Worm (Caenorhabditis elegans): ENCODE measurements around the gene ZK177.12.

Gene ZK177.12

DNA sequence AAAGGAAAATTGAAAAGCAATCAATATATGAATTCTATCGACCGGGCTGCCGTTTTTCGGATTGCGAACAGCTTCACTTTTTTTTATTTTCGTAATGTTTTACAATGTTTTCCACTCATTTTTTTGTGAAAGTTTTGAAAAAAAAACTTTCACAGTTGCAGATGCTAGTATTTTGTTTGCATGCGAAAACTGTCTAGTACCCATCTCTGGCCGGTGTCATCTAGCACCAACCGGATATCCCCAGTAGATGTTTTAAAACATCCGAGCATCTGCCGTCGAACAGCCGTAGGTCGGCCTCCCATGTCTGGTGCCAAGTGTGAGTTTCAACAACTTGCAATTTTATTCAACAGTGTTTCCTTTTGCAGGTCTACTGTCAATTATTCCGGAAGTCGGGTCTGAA is at the start of gene ZK177.12:
Gene ZK177.12 (plus strand): TSS at position 301 of the 400 bp plus-strand sequence.
- TF ChIP-seq unc-62 (GFP tag; optimal IDR thresholded peaks at IDR 0.05): no peak

DNA sequence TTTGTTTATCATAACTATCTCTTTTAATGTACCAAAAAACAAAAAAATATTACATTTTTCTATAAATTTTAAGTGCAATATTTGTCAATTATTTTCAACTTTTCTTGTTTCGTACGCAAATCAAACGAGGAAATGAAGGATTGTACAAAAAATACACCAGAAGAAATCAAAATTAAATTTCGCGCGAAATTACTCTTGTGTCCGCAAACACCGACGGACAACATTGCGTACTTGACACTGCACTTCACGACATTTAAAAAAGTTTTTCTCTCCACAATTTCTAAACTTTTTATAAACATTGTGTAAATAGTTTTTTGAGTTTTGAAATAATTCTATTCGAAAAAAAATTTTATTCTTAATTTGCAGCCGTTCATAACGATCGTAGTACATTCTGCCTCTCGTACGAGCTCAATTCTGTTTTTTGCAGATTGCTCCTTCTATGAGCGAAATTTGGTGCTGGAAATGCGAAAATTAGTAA is 47.5 kb upstream of the ZK177.12 start, which contains the start of gene mrps-16:
Gene mrps-16 (plus strand): TSS at position 428 of the 478 bp plus-strand sequence.
- TF ChIP-seq unc-62 (GFP tag; optimal IDR thresholded peaks at IDR 0.05): no peak

DNA sequence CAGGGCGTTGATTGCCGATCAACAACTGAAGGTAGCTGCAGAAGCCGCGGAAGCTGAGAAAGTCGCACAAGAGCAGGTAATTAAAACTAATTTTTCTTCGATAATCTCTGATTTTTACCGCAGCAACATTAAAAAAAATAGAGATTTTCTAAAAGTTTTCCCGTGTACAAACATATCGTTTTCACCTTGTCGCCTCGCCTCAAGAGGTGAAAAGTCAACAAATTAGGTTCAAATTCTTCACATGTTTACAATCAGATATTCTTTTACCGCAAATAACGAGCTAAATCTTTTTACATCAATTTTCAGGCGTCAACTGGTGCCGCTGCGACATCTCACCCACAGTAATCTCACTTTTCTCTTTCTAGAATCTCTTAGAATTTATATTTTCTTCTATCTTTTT is 46.6 kb upstream of the ZK177.12 start, which contains the start of gene ilcr-2:
Gene ilcr-2 (plus strand): TSS at position 301 of the 400 bp plus-strand sequence.
- TF ChIP-seq unc-62 (GFP tag; optimal IDR thresholded peaks at IDR 0.05): no peak

DNA sequence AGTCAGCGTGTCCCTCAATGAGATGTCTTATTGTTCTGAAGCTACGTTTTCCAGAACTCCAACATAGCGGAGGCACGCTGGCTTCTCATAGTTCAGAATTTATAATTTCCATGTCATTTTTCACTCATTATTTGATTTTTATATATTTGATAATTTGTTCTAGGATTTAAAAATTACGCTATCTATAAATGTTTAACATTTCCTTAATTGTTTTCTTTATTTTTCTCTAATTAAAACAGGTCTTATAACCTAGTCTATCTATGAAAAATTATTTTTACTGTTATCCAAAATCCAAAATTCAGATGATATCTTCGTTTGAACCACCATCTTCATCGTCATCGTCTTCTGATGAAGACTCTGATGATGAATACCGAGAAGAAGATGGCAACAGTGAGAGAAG is 43.2 kb upstream of the ZK177.12 start, which contains the start of gene F56D1.1:
Gene F56D1.1 (plus strand): TSS at position 301 of the 400 bp plus-strand sequence.
- no peak for TF ChIP-seq unc-62 (GFP tag; optimal IDR thresholded peaks at IDR 0.05)

DNA sequence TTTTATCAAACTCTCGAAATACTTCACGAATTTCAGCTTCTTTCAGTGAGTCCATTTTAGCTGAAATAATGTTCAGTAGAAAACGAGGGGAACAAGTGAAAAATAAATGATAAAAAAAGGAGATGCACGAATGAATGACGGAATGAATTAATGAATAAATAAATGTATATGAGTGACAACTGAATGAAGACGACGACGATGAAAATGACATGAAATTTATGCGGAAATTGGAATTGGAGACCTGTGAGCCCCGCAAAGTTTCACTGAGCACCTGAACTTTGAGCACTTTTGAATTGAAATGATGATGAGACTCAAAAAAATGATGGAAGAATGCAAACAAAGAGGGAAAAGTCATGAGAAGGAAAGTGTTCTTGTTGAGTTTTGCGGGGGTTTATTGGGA is 39.5 kb upstream of the ZK177.12 start, which contains the start of gene cal-8:
Gene cal-8 (minus strand): TSS at position 60 of the 400 bp plus-strand sequence.
- no peak for TF ChIP-seq unc-62 (GFP tag; optimal IDR thresholded peaks at IDR 0.05)

DNA sequence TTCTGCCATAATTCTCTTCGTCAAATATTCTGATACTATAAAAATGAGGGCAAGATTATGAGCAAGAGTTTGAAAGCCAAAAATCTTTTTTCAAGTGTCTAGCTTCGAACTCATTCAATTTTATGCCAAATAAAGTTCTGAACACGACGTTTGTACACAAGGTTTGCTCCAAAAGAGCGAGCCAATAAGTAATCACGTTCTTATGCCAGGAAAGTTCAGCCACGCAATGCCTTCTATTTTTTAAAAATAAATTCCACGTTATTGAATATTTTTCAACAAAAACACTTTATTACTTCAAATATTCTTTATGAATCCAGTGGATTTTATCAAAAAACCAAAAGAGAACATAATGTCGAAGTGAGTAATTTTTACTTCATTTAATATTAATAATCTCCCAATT is 33.7 kb upstream of the ZK177.12 start, which contains the start of gene nep-5:
Gene nep-5 (plus strand): TSS at position 301 of the 400 bp plus-strand sequence.
- TF ChIP-seq unc-62 (GFP tag; optimal IDR thresholded peaks at IDR 0.05): no peak

DNA sequence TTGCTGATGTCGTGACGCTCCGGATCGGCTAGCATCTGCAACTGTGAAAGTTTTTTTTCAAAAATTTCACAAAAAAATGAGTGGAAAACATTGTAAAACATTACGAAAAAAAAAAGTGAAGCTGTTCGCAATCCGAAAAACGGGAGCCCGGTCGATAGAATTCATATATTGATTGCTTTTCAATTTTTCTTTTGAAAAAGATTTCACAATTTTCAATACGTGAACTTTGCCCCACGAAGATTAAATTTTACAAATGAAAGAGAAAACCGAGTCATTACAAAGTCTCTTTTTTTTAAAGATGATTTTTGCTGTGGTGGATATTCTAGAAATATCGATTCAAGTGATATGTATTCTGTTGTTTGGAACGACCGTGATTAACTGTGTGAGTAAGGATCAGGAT is 27.1 kb upstream of the ZK177.12 start, which contains the start of gene F12A10.6:
Gene F12A10.6 (minus strand): TSS at position 101 of the 400 bp plus-strand sequence.
- no peak for TF ChIP-seq unc-62 (GFP tag; optimal IDR thresholded peaks at IDR 0.05)

DNA sequence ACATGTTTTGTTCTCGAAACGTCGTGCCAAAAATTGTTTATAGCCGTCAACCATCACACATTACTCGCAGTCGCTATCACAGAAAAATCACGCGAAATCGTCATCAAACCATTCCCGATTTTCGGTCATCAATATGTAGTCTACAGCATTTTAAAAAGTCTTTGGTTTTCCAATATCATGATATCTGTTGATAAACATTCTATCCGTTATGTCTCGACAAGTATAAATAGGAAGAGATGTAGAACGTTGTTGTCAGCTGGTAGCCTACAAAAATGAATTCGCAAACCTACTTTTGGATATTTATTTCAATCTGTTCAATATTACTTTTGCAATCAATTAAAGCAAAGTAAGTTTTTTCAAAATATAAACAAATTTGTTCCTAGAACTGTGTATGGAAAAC is 25.1 kb upstream of the ZK177.12 start, which contains the start of gene F12A10.1:
Gene F12A10.1 (plus strand): TSS at position 166 of the 400 bp plus-strand sequence.
- no peak for TF ChIP-seq unc-62 (GFP tag; optimal IDR thresholded peaks at IDR 0.05)

DNA sequence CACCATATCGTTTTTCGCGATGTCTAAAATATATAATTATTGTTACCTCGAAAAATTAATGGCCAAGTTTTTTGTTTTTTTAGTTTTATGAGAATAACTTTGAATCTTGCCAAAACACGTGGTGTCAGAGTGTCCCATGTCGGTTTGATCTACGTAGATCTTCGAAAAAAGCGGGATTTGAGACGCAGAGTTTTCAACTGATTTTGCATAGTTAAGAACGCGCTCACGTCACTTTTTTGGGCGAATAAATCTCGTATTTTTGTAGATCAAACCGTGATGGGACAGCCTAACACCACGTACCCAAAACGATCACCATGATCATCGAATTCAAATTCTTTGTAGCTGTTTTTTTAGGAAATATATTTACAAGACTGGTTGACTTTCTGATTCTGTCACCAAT is 24.0 kb upstream of the ZK177.12 start:
- no peak for TF ChIP-seq unc-62 (GFP tag; optimal IDR thresholded peaks at IDR 0.05)

DNA sequence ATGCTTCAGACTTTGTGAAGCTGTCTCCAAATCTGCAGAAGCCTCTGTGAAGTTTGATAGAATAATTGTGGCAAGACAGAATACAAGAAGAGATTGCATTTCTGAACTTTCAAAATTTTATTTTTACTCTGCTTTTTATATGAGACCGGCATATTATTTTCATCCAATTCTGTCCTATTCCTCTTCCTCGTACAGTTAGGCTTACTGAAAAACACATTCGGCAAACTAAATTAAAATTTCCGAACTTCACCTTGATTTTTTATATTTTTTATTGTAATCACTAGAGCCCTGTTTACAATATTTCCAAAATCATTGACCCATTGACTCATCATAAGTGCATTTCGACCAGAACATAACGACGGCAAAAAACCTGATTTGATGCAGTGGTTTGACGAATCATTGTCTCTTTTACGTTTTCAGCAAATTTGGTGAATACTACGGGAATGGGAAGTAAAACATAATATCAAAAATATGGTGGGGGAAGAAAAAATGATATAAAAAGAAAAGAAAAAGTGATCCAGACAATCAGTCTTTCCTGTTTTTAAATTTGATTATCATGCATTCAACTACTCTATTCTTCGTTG is 23.3 kb upstream of the ZK177.12 start, which contains the start of the genes suex-1 and F12A10.9:
Gene suex-1 (minus strand): TSS at position 101 of the 584 bp plus-strand sequence.
Gene F12A10.9 (plus strand): TSS at position 534 of the 584 bp plus-strand sequence.
- TF ChIP-seq unc-62 (GFP tag; optimal IDR thresholded peaks at IDR 0.05): no peak

DNA sequence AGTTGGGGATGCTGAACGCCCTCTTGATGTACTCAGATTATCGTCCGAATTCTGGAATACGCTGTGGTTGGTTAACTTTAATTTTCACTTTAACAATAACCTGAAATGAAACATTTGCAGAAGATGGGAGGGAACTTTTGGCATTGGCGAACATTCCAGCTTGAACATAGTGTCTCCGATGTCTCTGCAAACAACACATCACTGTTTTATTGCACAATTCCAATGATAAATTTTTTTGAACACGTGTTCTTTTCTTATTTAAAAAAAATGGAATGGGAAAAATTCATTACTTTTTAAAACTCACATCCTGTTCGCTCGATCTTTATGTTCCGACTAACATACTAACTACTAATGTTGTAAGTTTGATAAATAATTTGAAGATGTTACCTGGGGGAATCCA is 21.0 kb upstream of the ZK177.12 start, which contains the start of gene fzy-1:
Gene fzy-1 (plus strand): TSS at position 301 of the 400 bp plus-strand sequence.
- TF ChIP-seq unc-62 (GFP tag; optimal IDR thresholded peaks at IDR 0.05): no peak

DNA sequence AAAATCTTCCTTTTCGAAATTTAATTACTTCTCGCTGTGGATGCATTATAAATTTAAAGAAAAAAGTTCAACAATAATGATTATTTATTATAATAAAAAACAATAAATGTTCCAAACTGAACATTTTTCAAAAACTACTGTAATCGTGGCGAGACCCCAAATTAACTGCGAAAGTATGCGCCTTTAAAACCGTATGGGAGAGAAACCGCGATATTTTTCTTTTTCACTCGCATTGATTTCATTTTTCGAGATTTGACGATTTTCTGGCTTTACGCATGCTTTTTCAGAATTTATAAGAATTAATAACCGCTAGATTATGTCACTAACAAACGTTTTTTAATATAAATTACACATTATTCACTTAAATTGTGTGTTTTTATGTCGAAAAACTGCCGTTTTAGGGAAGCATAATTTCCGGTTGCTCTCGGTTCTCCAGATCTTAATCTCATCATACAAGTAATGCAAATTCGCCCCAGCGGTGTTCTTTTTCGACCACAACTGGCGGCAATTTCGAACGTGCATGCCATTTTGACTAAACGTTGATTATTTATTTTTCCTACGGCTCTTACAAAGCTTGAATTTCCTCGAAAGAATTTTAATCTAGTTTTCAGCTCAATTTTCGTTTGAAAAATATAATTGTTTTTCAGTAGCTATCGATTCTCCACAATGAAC is 20.4 kb upstream of the ZK177.12 start, which contains the start of gene F12A10.8:
Gene F12A10.8 (minus strand): TSS at position 79 of the 672 bp plus-strand sequence.
- TF ChIP-seq unc-62 (GFP tag; optimal IDR thresholded peaks at IDR 0.05): no peak

DNA sequence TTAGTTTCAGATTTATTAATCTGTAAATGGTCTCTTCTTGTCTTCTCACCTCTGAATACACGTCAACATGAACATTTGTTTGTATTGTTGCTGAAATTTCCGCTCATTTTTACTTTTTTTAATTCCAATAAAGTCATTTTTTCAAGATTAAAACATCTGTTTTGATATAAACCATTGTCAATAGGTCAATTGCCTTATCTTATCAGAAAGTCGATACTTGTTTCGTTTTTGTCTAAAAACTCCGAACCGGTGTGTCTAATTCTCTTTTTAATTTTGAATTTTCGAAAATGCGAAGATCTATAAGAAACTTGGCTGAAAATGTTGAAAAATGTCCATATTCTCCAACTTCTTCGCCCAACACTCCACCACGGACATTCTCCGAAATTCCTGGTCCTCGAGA is 17.8 kb upstream of the ZK177.12 start, which contains the start of gene cyp-44A1:
Gene cyp-44A1 (plus strand): TSS at position 285 of the 400 bp plus-strand sequence.
- TF ChIP-seq unc-62 (GFP tag; optimal IDR thresholded peaks at IDR 0.05): no peak

DNA sequence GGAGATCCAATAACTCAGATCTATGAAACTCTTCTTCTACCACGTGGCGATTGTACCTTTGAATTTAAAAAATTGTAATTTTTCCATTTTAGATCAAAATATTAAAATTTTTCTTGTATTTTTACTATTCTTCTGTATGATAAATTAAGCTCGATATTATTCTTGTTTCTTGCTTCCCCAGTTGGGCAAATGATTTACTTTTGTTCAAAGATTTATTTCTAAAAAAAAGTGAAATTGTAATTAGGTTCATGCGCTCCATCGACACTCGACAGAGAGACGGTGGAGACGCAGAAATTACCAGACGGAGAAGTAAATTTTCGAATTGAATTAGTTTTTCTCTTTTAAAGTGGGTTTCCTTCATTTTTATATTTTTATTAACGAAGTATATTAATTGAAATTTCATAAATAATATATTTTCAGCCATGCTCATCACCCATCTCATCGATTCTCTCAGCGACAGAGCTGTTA is 15.7 kb upstream of the ZK177.12 start, which contains the start of gene npp-24:
Gene npp-24 (plus strand): TSS at position 51 of the 468 bp plus-strand sequence.
- TF ChIP-seq unc-62 (GFP tag; optimal IDR thresholded peaks at IDR 0.05): no peak

DNA sequence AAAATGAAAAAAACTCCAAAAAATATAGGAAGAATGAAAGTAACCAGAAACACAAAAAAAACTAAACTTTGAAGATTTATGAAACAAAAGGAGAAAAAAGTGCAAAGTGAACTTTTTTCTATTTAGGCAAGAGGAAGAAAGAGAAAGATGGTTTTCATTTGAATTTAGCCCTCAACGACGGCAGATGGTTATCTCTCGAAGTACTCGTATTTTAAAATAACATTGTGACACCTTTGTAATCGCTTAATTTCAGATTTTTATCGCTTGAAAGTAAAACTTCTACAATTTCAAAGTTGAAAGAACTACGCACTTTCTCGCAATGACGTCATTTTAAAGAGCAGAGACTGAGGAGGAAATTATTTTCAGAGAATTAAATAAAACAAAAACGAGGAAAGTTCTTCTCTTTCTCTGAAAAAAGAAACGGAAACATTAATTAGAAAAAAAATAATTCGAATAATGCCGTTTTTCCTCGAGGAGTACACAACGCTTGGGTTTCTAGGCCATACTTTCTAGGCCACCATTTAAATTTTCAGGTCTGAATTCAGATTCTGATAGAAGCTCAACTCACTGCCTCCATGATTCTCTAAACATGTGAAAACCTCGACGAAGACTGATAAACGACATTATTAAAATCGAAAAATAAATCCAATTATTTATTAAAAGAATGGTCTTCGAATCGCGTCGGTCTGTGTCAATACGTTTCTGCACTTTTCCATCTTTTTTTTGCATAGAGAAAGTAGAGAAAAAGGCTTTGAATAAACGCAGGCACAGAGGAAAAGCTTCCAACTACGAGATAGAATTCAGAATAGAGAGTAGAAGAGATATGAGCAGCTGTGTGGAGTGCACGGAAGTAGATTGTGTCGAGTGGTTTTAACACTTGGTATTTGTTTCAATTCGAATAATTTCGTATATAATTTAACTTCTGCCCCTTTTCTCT is 9.8 kb upstream of the ZK177.12 start:
- TF ChIP-seq unc-62 (GFP tag; optimal IDR thresholded peaks at IDR 0.05): no peak

Measured in whole organism, dauer.